Worm (Caenorhabditis elegans) whole organism, midembryonic: Measurements from ENCODE around the gene serp-1.1.

Experiments
- T22C8.4 ChIP-seq: fragments of 200-800 bp; sonication (Bioruptor generic); IDR thresholded peaks from 2 replicates; pipeline ENCODE4 v1.3.6; 2022; ENCODE audit warnings: missing genetic modification characterization, missing compliant biosample characterization
- cog-1 ChIP-seq: sonication (generic microtip); optimal IDR thresholded peaks from 2 replicates; lab custom pipeline; 2016; ENCODE audit warnings: missing genetic modification characterization, missing compliant biosample characterization
- flt-1 ChIP-seq: fragments of 200-800 bp; sonication (Bioruptor generic); IDR thresholded peaks from 2 replicates; pipeline ENCODE4 v1.3.6; 2022; ENCODE audit warnings: missing genetic modification characterization, missing compliant biosample characterization
- klf-2 ChIP-seq: fragments of 200-800 bp; sonication (Bioruptor generic); conservative IDR thresholded peaks from 2 replicates; pipeline ENCODE4 v1.3.6; 2022; ENCODE audit warnings: missing genetic modification reagents, missing genetic modification characterization, missing compliant biosample characterization
- ztf-23 ChIP-seq: fragments of 200-800 bp; sonication (Bioruptor generic); IDR thresholded peaks from 2 replicates; pipeline ENCODE4 v1.3.6; 2022; ENCODE audit warnings: missing genetic modification reagents, missing genetic modification characterization, missing compliant biosample characterization
- ztf-29 ChIP-seq: fragments of 200-800 bp; sonication (Bioruptor generic); IDR thresholded peaks from 2 replicates; pipeline ENCODE4 v1.3.6; 2022; ENCODE audit warnings: missing genetic modification reagents, missing genetic modification characterization, missing compliant biosample characterization

- no peak for TF ChIP-seq flt-1
- no peak for TF ChIP-seq cog-1 (tag; lab: Kevin White, UChicago)
- no peak for TF ChIP-seq T22C8.4 (GFP tag; lab: Robert Waterston, UW)
- no peak for TF ChIP-seq ztf-29 (GFP tag; lab: Robert Waterston, UW)
- TF ChIP-seq ztf-23 (GFP tag; lab: Robert Waterston, UW) = no peak
- TF ChIP-seq klf-2 (GFP tag; lab: Robert Waterston, UW) = no peak
Measured at ce11 chrX:15887989-15888388, 46.6 kb downstream of the serp-1.1 start.
